Fruit fly (Drosophila melanogaster) Kc167 (cell line): ENCODE measurements around the gene CG31075.

Source experiments
- Myc ChIP-seq: fragments of >200 bp; optimal IDR thresholded peaks from 2 replicates; lab custom pipeline; 2017; ENCODE audit warnings: missing external identifiers
- Sin3A ChIP-seq: fragments of >200 bp; optimal IDR thresholded peaks from 2 replicates; lab custom pipeline; 2018; ENCODE audit warnings: missing external identifiers
- insv ChIP-seq: fragments of >200 bp; optimal IDR thresholded peaks from 3 replicates; lab custom pipeline; 2018; ENCODE audit warnings: missing external identifiers
- psq ChIP-seq: fragments of >200 bp; optimal IDR thresholded peaks from 2 replicates; lab custom pipeline; 2017; ENCODE audit warnings: missing external identifiers
- ttk ChIP-seq: sonication (Bioruptor generic); optimal IDR thresholded peaks from 2 replicates; lab custom pipeline; 2017; ENCODE audit warnings: missing external identifiers

DNA sequence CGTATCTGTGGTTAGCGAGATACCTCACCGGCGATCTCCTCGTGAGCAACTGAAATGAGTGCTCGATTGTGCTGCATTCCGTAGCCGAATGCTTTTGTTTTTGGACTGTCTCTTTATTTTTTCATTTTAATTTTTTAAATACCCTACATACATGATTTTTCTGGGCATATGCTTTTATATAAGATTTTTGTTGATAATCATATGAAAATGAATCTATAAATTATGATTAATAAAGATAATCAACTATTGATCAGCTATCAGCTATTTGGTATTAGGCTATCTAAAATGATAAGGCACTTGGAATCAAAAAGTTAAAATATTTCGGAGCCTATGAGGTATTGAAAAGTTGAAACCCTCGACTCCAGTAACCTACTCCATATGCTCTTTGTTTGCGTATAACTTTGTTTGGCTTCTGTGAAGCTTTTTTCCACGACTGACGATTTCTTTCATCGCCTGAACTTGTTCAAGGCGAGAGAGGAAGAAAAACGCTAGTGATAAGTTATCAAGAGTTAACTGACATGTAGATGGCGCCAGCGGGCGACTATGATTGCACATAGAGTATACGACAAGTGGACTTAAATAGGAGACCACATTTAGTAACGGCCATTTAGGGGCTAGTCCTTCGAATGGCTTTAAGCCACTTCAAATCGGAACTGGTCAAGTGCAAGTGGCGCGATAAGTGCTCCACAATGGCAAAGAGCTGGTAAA is 1.6 kb upstream of the CG31075 start, which contains the start of gene CG31076:
- TF ChIP-seq Myc (no peak), insv (no peak), psq (no peak), Sin3A (lab: Kevin White, UChicago) (no peak), ttk (no peak)
